Worm (Caenorhabditis elegans): Measurements from ENCODE around the gene gst-26.

DNA sequence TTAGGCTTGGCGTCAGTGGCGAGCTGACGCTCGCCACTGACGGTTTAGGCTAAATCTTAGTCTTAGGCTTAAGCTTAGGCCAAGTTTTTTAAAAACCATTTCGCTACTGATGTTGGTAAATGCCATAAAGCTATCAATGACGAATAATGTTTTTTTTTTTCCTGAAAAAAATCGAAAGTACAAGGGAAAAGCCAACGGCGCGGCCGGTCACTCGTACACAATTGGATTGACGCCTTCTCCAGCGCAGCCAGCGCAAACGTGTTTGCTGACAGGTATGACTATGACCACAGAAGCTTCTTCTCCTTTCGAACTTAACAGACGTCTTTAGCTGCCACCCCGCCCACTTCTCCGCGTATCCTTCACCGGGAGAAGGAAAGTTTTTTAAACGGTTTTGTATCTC, 18.8 kb downstream of the gst-26 start, which contains the start of gene Y53F4B.27:
- no peak for TF ChIP-seq hrde-1 (tag; optimal IDR thresholded peaks at IDR 0.05; ENCODE audit: borderline replicate concordance)
- TF ChIP-seq snpc-4 (GFP tag; optimal IDR thresholded peaks at IDR 0.05): no peak
- TF ChIP-seq snpc-4 (tag; optimal IDR thresholded peaks at IDR 0.05): no peak
- TF ChIP-seq F57C9.4 (tag; optimal IDR thresholded peaks at IDR 0.05): no peak
- TF ChIP-seq unc-130 (GFP tag; optimal IDR thresholded peaks at IDR 0.05): no peak
- TF ChIP-seq ama-1 (optimal IDR thresholded peaks at IDR 0.05): no peak
- no peak for TF ChIP-seq ama-1 (GFP tag; optimal IDR thresholded peaks at IDR 0.05)
- TF ChIP-seq ceh-91 (GFP tag; IDR thresholded peaks at IDR 0.05): no peak
